Worm (Caenorhabditis elegans) whole organism, young adult: Measurements from ENCODE around the gene ZK1320.3.

ENCODE experiments used
- B0035.1 ChIP-seq: sonication (generic microtip); optimal IDR thresholded peaks from 2 replicates; lab custom pipeline; 2016; ENCODE audit warnings: missing genetic modification characterization, mild to moderate bottlenecking, missing compliant biosample characterization, missing genotype, missing genetic modification reagents
- C06A6.2 ChIP-seq: fragments of 200-800 bp; sonication (Bioruptor generic); conservative IDR thresholded peaks from 2 replicates; pipeline ENCODE4 v1.3.6; 2022; ENCODE audit warnings: missing genetic modification characterization, missing compliant biosample characterization
- K12H6.12 ChIP-seq: fragments of 200-800 bp; sonication (Bioruptor generic); optimal IDR thresholded peaks from 2 replicates; lab custom pipeline; 2018; ENCODE audit warnings: mild to moderate bottlenecking, missing genetic modification characterization, missing compliant biosample characterization
- ama-1 ChIP-seq, 3 experiments: fragments of 150-350 bp in 1 of 3; sonication (generic microtip) in 2 of 3; optimal IDR thresholded peaks; 2 replicates each; lab custom pipeline; 2014 to 2018; ENCODE audit warnings: missing biosample characterization in 2 of 3, missing genetic modification characterization in 2 of 3, missing genetic modification reagents in 2 of 3
- ceh-27 ChIP-seq: fragments of 200-800 bp; sonication (Bioruptor generic); optimal IDR thresholded peaks from 2 replicates; lab custom pipeline; 2018; ENCODE audit warnings: mild to moderate bottlenecking, missing genetic modification characterization, moderate library complexity, missing compliant biosample characterization
- efl-1 ChIP-seq: fragments of 150-350 bp; optimal IDR thresholded peaks from 2 replicates; lab custom pipeline; 2014; ENCODE audit warnings: missing biosample characterization, missing genetic modification reagents, missing genetic modification characterization
- ets-4 ChIP-seq: fragments of 200-800 bp; sonication (Bioruptor generic); optimal IDR thresholded peaks from 2 replicates; lab custom pipeline; 2018; ENCODE audit warnings: mild to moderate bottlenecking, missing genetic modification characterization, missing compliant biosample characterization
- pbrm-1 ChIP-seq: fragments of 200-800 bp; sonication (Bioruptor generic); IDR thresholded peaks from 2 replicates; pipeline ENCODE4 v1.3.6; 2022; ENCODE audit warnings: missing genetic modification reagents, missing genetic modification characterization, missing compliant biosample characterization
- sea-2 ChIP-seq: fragments of 200-800 bp; sonication (Bioruptor generic); IDR thresholded peaks from 2 replicates; pipeline ENCODE4 v1.3.6; 2022; ENCODE audit warnings: missing genetic modification characterization, missing compliant biosample characterization
- snpc-3.4 ChIP-seq: sonication (generic microtip); optimal IDR thresholded peaks from 2 replicates; lab custom pipeline; 2017; ENCODE audit warnings: missing genetic modification characterization, mild to moderate bottlenecking, missing compliant biosample characterization, antibody characterized with exemption, moderate library complexity, missing genotype, missing genetic modification reagents
- snpc-4 ChIP-seq, 5 experiments: fragments of 150-350 bp in 1 of 5; sonication (generic microtip) in 4 of 5; optimal IDR thresholded peaks; 2 replicates each; lab custom pipeline; 2014 to 2018; ENCODE audit warnings: missing genetic modification characterization in 5 of 5, missing biosample characterization in 3 of 5, antibody characterized with exemption in 2 of 5, mild to moderate bottlenecking in 2 of 5, missing compliant biosample characterization in 2 of 5, missing genotype in 2 of 5, moderate library complexity in 2 of 5, missing genetic modification reagents in 1 of 5
- somi-1 ChIP-seq: fragments of 200-800 bp; sonication (Bioruptor generic); optimal IDR thresholded peaks from 2 replicates; lab custom pipeline; 2018; ENCODE audit warnings: mild to moderate bottlenecking, missing genetic modification characterization, missing compliant biosample characterization
- unc-62 ChIP-seq: fragments of 150-350 bp; optimal IDR thresholded peaks from 2 replicates; lab custom pipeline; 2014; ENCODE audit warnings: missing biosample characterization, missing genetic modification reagents, missing genetic modification characterization
- ztf-22 ChIP-seq: fragments of 200-800 bp; sonication (Bioruptor generic); optimal IDR thresholded peaks from 2 replicates; lab custom pipeline; 2018; ENCODE audit warnings: mild to moderate bottlenecking, missing genetic modification characterization, moderate library complexity, missing compliant biosample characterization

ce11 chrII:9611347-9611923, 48.8 kb downstream of the ZK1320.3 start, which contains the start of the genes T15H9.5 and T15H9.4:
- TF ChIP-seq sea-2 (GFP tag; lab: Robert Waterston, UW) (no peak), snpc-3.4 (tag; lab: Kevin White, UChicago) (no peak), pbrm-1 (no peak), ets-4 (GFP tag; lab: Kevin White, UChicago) (no peak), efl-1 (GFP tag; lab: Kevin White, UChicago) (no peak), snpc-4 (GFP tag; optimal IDR thresholded peaks at IDR 0.05; lab: Kevin White, UChicago) (no peak), snpc-4 (tag; optimal IDR thresholded peaks at IDR 0.05; lab: Kevin White, UChicago) (no peak), ztf-22 (GFP tag; lab: Kevin White, UChicago) (no peak), ceh-27 (GFP tag; lab: Kevin White, UChicago) (no peak), ama-1 (optimal IDR thresholded peaks at IDR 0.05; lab: Kevin White, UChicago) (no peak), ama-1 (GFP tag; optimal IDR thresholded peaks at IDR 0.05; lab: Kevin White, UChicago) (no peak), somi-1 (GFP tag; lab: Kevin White, UChicago) (no peak), C06A6.2 (GFP tag; lab: Robert Waterston, UW) (no peak), B0035.1 (tag; lab: Kevin White, UChicago) (no peak), unc-62 (GFP tag; lab: Kevin White, UChicago) (no peak), K12H6.12 (tag; lab: Kevin White, UChicago) (no peak)
